Worm (Caenorhabditis elegans): Measurements from ENCODE around the gene acly-1.

Gene acly-1

DNA sequence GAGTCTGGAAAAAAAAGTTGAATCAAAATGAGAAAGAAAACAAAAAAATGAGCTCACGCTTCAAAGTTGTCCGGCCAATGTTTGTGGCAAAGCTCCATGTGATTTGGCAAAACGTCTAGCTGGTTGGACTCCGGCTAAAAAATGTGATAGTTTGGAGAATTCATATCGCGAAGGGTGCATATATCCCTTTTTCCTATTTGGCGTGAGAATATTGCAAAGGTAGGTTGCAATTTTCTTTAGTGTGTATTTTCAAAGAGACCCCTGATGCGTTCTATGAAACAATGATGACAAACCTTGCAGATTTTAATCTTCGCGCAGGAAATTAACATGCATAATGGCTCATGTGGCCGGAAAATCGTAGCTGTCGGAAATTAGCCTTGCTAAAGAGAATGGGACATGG is 12.8 kb downstream of the acly-1 start:
- TF ChIP-seq unc-55 (GFP tag; optimal IDR thresholded peaks at IDR 0.05) (no peak), sdc-2 (tag; optimal IDR thresholded peaks at IDR 0.05) (peak; percentile 95)

DNA sequence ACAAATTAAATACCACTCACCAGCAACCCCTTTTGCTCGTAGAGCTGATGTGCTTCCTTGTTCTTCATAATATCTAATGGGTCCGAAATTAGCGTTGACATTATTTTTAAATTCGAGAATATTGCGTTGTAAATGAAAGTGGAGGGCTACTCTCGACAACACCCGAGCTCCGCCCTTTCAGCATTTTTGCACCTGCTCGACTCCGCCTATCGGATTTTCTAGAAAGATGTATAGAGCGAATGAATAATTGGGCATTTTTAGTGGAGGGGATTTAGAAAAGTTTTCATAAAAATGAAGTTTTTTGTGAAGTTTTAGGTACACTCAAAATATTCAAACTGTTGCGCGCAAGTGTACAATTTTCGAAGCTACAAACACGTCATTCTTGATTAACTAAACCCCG is 14.9 kb downstream of the acly-1 start, which contains the start of gene F09E10.5:
F09E10.5 (minus strand) TSS at position 101 of the 400 bp plus-strand sequence.
- TF ChIP-seq pat-9 (tag; optimal IDR thresholded peaks at IDR 0.05) (no peak), F13H6.1 (tag; optimal IDR thresholded peaks at IDR 0.05) (no peak), unc-55 (GFP tag; optimal IDR thresholded peaks at IDR 0.05) (no peak), npax-4 (tag; optimal IDR thresholded peaks at IDR 0.05) (no peak), ceh-19 (GFP tag; optimal IDR thresholded peaks at IDR 0.05) (no peak), pax-1 (tag; optimal IDR thresholded peaks at IDR 0.05) (no peak), hlh-13 (GFP tag; optimal IDR thresholded peaks at IDR 0.05) (no peak), odd-2 (tag; optimal IDR thresholded peaks at IDR 0.05) (no peak), ceh-9 (tag; optimal IDR thresholded peaks at IDR 0.05) (no peak)

DNA sequence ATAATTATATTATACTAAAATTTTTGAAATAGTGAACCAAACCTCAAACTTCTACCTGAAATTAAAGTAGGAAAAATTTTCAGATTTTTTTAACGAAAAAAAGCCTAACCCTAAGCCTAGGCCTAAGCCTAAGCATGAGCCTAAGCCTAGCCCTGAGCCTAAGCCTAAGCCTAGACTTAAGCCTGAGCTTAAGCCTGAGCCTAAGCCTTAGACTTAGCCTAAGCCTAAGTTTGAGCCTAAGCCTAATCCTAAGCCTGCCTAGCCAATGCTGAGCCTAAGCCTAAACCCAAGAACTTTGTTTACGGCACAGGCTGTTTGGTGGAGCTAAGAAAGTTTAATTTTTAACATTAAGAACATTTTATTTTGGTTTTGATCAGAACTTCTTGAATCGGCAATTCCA is 16.6 kb downstream of the acly-1 start:
- TF ChIP-seq nhr-11 (tag; optimal IDR thresholded peaks at IDR 0.05): no peak
- peak; percentile 65 for TF ChIP-seq dve-1 (tag; optimal IDR thresholded peaks at IDR 0.05)

DNA sequence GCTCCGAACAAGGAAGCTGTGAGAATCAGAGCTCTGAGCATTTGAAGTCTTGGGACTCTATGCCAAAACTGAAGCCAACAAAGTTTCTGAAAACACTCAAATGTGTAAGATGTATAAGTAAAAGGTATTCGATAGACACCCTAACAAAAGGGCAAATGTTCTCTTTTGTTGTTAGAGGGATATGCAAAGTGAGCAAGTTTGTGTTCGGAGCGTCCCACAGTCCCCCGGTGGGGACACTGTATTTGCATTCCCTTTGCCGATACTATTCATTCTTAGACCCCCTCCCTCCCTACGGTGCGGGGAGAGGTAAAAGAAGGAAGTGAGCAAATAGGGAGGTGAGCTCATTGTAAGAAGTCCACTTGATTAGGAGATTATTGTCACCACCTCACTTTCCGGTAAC is 18.2 kb downstream of the acly-1 start, which contains the start of gene F09E10.6:
F09E10.6 (minus strand) TSS at position 101 of the 400 bp plus-strand sequence.
- TF ChIP-seq lim-6 (tag; optimal IDR thresholded peaks at IDR 0.05) (no peak), unc-3 (GFP tag; conservative IDR thresholded peaks at IDR 0.05) (no peak), unc-3 (tag; optimal IDR thresholded peaks at IDR 0.05) (no peak), nfya-1 (tag; optimal IDR thresholded peaks at IDR 0.05) (no peak), ceh-6 (GFP tag; optimal IDR thresholded peaks at IDR 0.05) (no peak), rnt-1 (tag; optimal IDR thresholded peaks at IDR 0.05) (no peak), hlh-8 (tag; optimal IDR thresholded peaks at IDR 0.05) (no peak), ceh-19 (GFP tag; optimal IDR thresholded peaks at IDR 0.05) (no peak), hlh-15 (tag; optimal IDR thresholded peaks at IDR 0.05) (no peak), pha-2 (tag; optimal IDR thresholded peaks at IDR 0.05) (no peak), unc-55 (GFP tag; optimal IDR thresholded peaks at IDR 0.05) (no peak), eyg-1 (tag; optimal IDR thresholded peaks at IDR 0.05) (no peak), pat-9 (tag; optimal IDR thresholded peaks at IDR 0.05) (no peak), ceh-34 (tag; optimal IDR thresholded peaks at IDR 0.05) (no peak), hlh-6 (tag; optimal IDR thresholded peaks at IDR 0.05) (no peak)

DNA sequence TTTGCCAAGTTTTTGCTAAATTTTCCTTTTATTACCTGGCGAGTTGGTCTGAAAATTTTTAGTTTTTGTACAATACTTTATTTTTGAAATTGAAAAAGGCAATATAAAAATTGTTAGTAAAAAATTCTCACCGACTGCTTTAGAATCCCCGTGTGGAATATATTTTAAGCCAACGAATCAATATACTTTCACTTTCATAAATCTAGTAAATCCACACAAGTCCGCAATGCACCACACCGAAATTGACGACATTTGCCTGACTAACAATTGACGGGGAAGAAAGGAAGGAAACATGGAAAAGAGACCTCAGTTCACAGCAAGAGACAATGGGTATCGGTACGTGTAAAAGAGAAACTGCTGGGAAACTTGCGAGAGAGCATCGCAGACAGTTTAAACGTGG is 20.2 kb downstream of the acly-1 start:
- TF ChIP-seq lin-11 (tag; optimal IDR thresholded peaks at IDR 0.05): no peak
- TF ChIP-seq dmd-4 (tag; optimal IDR thresholded peaks at IDR 0.05; ENCODE audit: borderline replicate concordance): no peak
- TF ChIP-seq syd-9 (tag; optimal IDR thresholded peaks at IDR 0.05): no peak
- no peak for TF ChIP-seq nhr-11 (tag; optimal IDR thresholded peaks at IDR 0.05)
- no peak for TF ChIP-seq fax-1 (tag; optimal IDR thresholded peaks at IDR 0.05)
- no peak for TF ChIP-seq pros-1 (tag; optimal IDR thresholded peaks at IDR 0.05)
- TF ChIP-seq sdc-2 (tag; optimal IDR thresholded peaks at IDR 0.05): no peak
- TF ChIP-seq dve-1 (tag; optimal IDR thresholded peaks at IDR 0.05): no peak
- TF ChIP-seq ceh-45 (GFP tag; IDR thresholded peaks at IDR 0.05): no peak
- TF ChIP-seq gmeb-2 (tag; optimal IDR thresholded peaks at IDR 0.05): no peak
- no peak for TF ChIP-seq pag-3 (tag; optimal IDR thresholded peaks at IDR 0.05; ENCODE audit: borderline replicate concordance)

DNA sequence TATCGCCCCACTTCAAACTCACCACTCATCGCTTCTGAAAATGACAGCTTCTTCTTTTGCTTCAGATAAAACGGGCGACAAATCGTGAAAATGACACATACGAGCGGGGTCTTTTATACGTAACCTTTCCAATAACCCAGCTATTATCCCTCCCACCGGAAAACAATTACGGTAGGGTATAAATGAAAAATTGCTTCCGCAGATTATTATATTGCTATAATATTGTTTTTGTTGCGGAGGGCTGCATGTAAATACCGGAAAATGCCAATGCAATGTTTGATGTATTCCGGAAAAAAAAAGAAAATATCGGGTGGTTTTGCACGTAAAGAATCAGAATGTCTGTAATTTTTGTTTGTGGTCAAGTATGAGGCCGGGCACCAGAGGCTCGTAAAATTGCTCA is 22.4 kb downstream of the acly-1 start, which contains the start of gene F09E10.7:
F09E10.7 (minus strand) TSS at position 101 of the 400 bp plus-strand sequence.
- TF ChIP-seq hlh-30 (tag; optimal IDR thresholded peaks at IDR 0.05; ENCODE audit: insufficient read depth): no peak
- no peak for TF ChIP-seq ceh-22 (tag; optimal IDR thresholded peaks at IDR 0.05)
- no peak for TF ChIP-seq rnt-1 (tag; optimal IDR thresholded peaks at IDR 0.05)
- TF ChIP-seq ahr-1 (tag; optimal IDR thresholded peaks at IDR 0.05): no peak
- TF ChIP-seq C08G9.2 (tag; optimal IDR thresholded peaks at IDR 0.05): no peak
- TF ChIP-seq unc-55 (GFP tag; optimal IDR thresholded peaks at IDR 0.05): no peak
- TF ChIP-seq pros-1 (tag; optimal IDR thresholded peaks at IDR 0.05): no peak
- no peak for TF ChIP-seq mec-3 (tag; optimal IDR thresholded peaks at IDR 0.05; ENCODE audit: borderline replicate concordance)
- no peak for TF ChIP-seq unc-42 (tag; optimal IDR thresholded peaks at IDR 0.05)
- TF ChIP-seq pqm-1 (tag; optimal IDR thresholded peaks at IDR 0.05): no peak
- no peak for TF ChIP-seq elt-4 (tag; optimal IDR thresholded peaks at IDR 0.05)
- no peak for TF ChIP-seq ceh-30 (tag; optimal IDR thresholded peaks at IDR 0.05)
- no peak for TF ChIP-seq sox-2 (GFP tag; IDR thresholded peaks at IDR 0.05)
- TF ChIP-seq T23F11.4 (GFP tag; optimal IDR thresholded peaks at IDR 0.05): no peak
- TF ChIP-seq ceh-24 (tag; optimal IDR thresholded peaks at IDR 0.05): no peak
- no peak for TF ChIP-seq Y22D7AL.16 (tag; optimal IDR thresholded peaks at IDR 0.05)
